Worm (Caenorhabditis elegans) whole organism, early embryonic: ENCODE results near the gene rbm-7.

Experiments used
- B0310.2 ChIP-seq: sonication (generic microtip); optimal IDR thresholded peaks from 2 replicates; lab custom pipeline; 2016; ENCODE audit warnings: mild to moderate bottlenecking, missing genetic modification characterization, missing compliant biosample characterization
- aly-1 ChIP-seq: sonication (generic microtip); optimal IDR thresholded peaks from 2 replicates; lab custom pipeline; 2016; ENCODE audit warnings: missing genetic modification characterization, missing compliant biosample characterization
- ama-1 ChIP-seq: fragments of 150-350 bp; optimal IDR thresholded peaks from 2 replicates; lab custom pipeline; 2014
- ceh-36 ChIP-seq: sonication (generic microtip); optimal IDR thresholded peaks from 2 replicates; lab custom pipeline; 2016; ENCODE audit warnings: missing genetic modification characterization, inconsistent platforms, missing compliant biosample characterization
- ets-7 ChIP-seq: sonication (generic microtip); optimal IDR thresholded peaks from 2 replicates; lab custom pipeline; 2016; ENCODE audit warnings: missing genotype, missing genetic modification characterization, missing compliant biosample characterization
- flt-1 ChIP-seq: fragments of 200-800 bp; sonication (Bioruptor generic); IDR thresholded peaks from 2 replicates; pipeline ENCODE4 v1.3.6; 2022; ENCODE audit warnings: missing genetic modification characterization, missing compliant biosample characterization
- hnd-1 ChIP-seq: sonication (generic microtip); optimal IDR thresholded peaks from 2 replicates; lab custom pipeline; 2016; ENCODE audit warnings: missing genetic modification characterization, missing compliant biosample characterization
- pes-1 ChIP-seq: fragments of 200-800 bp; sonication (Bioruptor generic); IDR thresholded peaks from 2 replicates; pipeline ENCODE4 v1.3.6; 2022; ENCODE audit warnings: missing genetic modification reagents, missing genetic modification characterization, missing compliant biosample characterization

DNA sequence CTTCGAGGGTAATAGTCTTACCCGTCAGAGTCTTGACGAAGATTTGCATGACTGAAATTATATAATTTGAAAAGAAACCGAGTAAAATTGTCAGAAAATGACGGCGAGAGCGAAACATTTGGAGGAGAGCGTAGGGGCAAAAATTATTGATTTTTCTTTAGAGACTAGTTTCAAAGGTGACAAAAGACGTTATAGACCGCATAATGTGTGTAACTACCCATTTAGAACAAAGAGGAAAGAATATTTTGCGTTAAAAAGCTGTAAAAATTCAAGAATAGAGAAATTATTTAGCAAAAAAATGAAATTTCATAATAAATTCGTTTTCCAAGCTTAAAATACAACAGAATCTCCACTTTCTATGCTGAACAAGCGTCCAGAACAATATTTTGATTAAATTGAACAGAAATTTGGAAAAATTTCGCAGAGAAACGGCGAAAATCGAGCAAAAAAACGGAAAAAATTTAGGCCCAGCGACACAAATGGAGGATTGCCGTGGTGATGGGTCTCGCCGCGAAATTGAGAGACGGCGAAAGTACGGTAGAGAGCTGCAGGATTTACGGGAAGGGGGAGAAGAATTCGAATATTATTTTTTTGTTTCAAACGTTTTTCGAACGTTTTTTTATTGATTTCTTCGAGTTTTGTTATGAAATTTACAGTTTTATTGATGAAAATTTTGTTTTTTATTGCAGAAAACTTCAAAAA, 47.0 kb upstream of the rbm-7 start, which contains the start of the genes ubq-2 and frg-1:
- TF ChIP-seq hnd-1 (tag; lab: Kevin White, UChicago), result no peak
- no peak for TF ChIP-seq ama-1
- TF ChIP-seq ceh-36, result no peak
- no peak for TF ChIP-seq ets-7
- no peak for TF ChIP-seq pes-1 (GFP tag; lab: Robert Waterston, UW)
- no peak for TF ChIP-seq B0310.2 (tag; lab: Kevin White, UChicago)
- TF ChIP-seq aly-1 (tag; lab: Kevin White, UChicago), result no peak
- no peak for TF ChIP-seq flt-1
